Fruit fly (Drosophila melanogaster) whole organism, embryonic: ENCODE results near the gene moody.

ENCODE experiments used
- Atf3 ChIP-seq: fragments of 200-800 bp; sonication (Bioruptor generic); optimal IDR thresholded peaks from 3 replicates; lab custom pipeline; 2016; ENCODE audit warnings: missing biosample characterization, missing genetic modification characterization
- CG10654 ChIP-seq: fragments of 200-800 bp; sonication (Bioruptor generic); optimal IDR thresholded peaks from 2 replicates; lab custom pipeline; 2016; ENCODE audit warnings: missing biosample characterization, missing genetic modification characterization
- CG11696 ChIP-seq: fragments of 200-800 bp; sonication (Bioruptor generic); IDR thresholded peaks from 2 replicates; pipeline ENCODE4 v1.3.6; 2022; ENCODE audit warnings: missing biosample characterization, missing genetic modification characterization
- CG12219 ChIP-seq: fragments of 200-800 bp; sonication (Bioruptor generic); optimal IDR thresholded peaks from 3 replicates; lab custom pipeline; 2018; ENCODE audit warnings: missing biosample characterization, mild to moderate bottlenecking, missing genetic modification characterization
- CG13123 ChIP-seq: fragments of 200-800 bp; sonication (Bioruptor generic); optimal IDR thresholded peaks from 2 replicates; lab custom pipeline; 2016; ENCODE audit warnings: missing biosample characterization, missing genetic modification characterization
- CG13287 ChIP-seq: fragments of 200-800 bp; sonication (Bioruptor generic); IDR thresholded peaks from 2 replicates; pipeline ENCODE4 v1.3.6; 2022; ENCODE audit warnings: missing biosample characterization, missing genetic modification characterization; ENCODE audit not compliant: partially characterized antibody
- CG15479 ChIP-seq: fragments of 200-800 bp; sonication (Bioruptor generic); optimal IDR thresholded peaks from 3 replicates; lab custom pipeline; 2019; ENCODE audit warnings: missing biosample characterization, mild to moderate bottlenecking, missing genetic modification characterization, moderate library complexity
- CG1602 ChIP-seq: fragments of 200-800 bp; sonication (Bioruptor generic); optimal IDR thresholded peaks from 3 replicates; lab custom pipeline; 2016; ENCODE audit warnings: missing biosample characterization, missing genetic modification characterization
- CG17385 ChIP-seq: fragments of 200-800 bp; sonication (Bioruptor generic); optimal IDR thresholded peaks from 3 replicates; lab custom pipeline; 2018; ENCODE audit warnings: missing biosample characterization, mild to moderate bottlenecking, missing genetic modification characterization
- CG2199 ChIP-seq: fragments of 200-800 bp; sonication (Bioruptor generic); IDR thresholded peaks from 3 replicates; pipeline ENCODE4 v1.3.6; 2022; ENCODE audit warnings: missing biosample characterization, missing genetic modification characterization
- CG2875 ChIP-seq: fragments of 200-800 bp; sonication (Bioruptor generic); optimal IDR thresholded peaks from 2 replicates; lab custom pipeline; 2017; ENCODE audit warnings: missing biosample characterization, mild to moderate bottlenecking, missing genetic modification characterization, missing genetic modification reagents
- CG4424 ChIP-seq: fragments of 200-800 bp; sonication (Bioruptor generic); optimal IDR thresholded peaks from 3 replicates; lab custom pipeline; 2016; ENCODE audit warnings: missing biosample characterization, missing genetic modification characterization
- CG6272 ChIP-seq: fragments of 200-800 bp; sonication (Bioruptor generic); IDR thresholded peaks from 2 replicates; pipeline ENCODE4 v1.3.6; 2022; ENCODE audit warnings: missing biosample characterization, missing genetic modification characterization
- CG6813 ChIP-seq: fragments of 200-800 bp; sonication (Bioruptor generic); optimal IDR thresholded peaks from 2 replicates; lab custom pipeline; 2017; ENCODE audit warnings: missing biosample characterization, missing genetic modification characterization, mild to moderate bottlenecking, moderate library complexity, missing genetic modification reagents
- CG8944 ChIP-seq: fragments of 200-800 bp; sonication (Bioruptor generic); optimal IDR thresholded peaks from 3 replicates; lab custom pipeline; 2016; ENCODE audit warnings: missing biosample characterization, missing genetic modification characterization
- CHES-1-like ChIP-seq: fragments of 200-800 bp; sonication (Bioruptor generic); optimal IDR thresholded peaks from 2 replicates; lab custom pipeline; 2016; ENCODE audit warnings: missing biosample characterization, missing genetic modification characterization
- Chrac-16 ChIP-seq: fragments of 200-800 bp; sonication (Bioruptor generic); optimal IDR thresholded peaks from 3 replicates; lab custom pipeline; 2016; ENCODE audit warnings: missing biosample characterization, missing genetic modification characterization
- CoRest ChIP-seq: fragments of 200-800 bp; sonication (Bioruptor generic); optimal IDR thresholded peaks from 3 replicates; lab custom pipeline; 2018; ENCODE audit warnings: missing biosample characterization, mild to moderate bottlenecking, missing genetic modification characterization, moderate library complexity
- CrebB ChIP-seq: fragments of 200-800 bp; sonication (Bioruptor generic); optimal IDR thresholded peaks from 3 replicates; lab custom pipeline; 2018; ENCODE audit warnings: missing biosample characterization, mild to moderate bottlenecking, missing genetic modification characterization
- Dfd ChIP-seq, 2 experiments: fragments of >200 bp; optimal IDR thresholded peaks; 2 replicates each; lab custom pipeline; 2017; ENCODE audit warnings: missing biosample characterization in 2 of 2, missing genetic modification characterization in 2 of 2
- Gsc ChIP-seq: fragments of 200-800 bp; sonication (Bioruptor generic); IDR thresholded peaks from 2 replicates; pipeline ENCODE4 v1.3.6; 2022; ENCODE audit warnings: missing biosample characterization, missing genetic modification characterization
- HmgD ChIP-seq: fragments of 200-800 bp; sonication (Bioruptor generic); optimal IDR thresholded peaks from 3 replicates; lab custom pipeline; 2016; ENCODE audit warnings: missing biosample characterization, missing genetic modification characterization
- Hr51 ChIP-seq, 2 experiments: fragments of 200-800 bp; sonication (Bioruptor generic); optimal IDR thresholded peaks; 2 replicates in 1 of 2; 3 replicates in 1 of 2; lab custom pipeline; 2016 to 2018; ENCODE audit warnings: missing biosample characterization in 2 of 2, missing genetic modification characterization in 2 of 2, mild to moderate bottlenecking in 1 of 2, moderate library complexity in 1 of 2
- bowl ChIP-seq: fragments of 200-800 bp; sonication (Bioruptor generic); IDR thresholded peaks from 2 replicates; pipeline ENCODE4 v1.3.6; 2022; ENCODE audit warnings: missing biosample characterization, missing genetic modification characterization
- cg ChIP-seq: fragments of 200-800 bp; sonication (Bioruptor generic); optimal IDR thresholded peaks from 3 replicates; lab custom pipeline; 2019; ENCODE audit warnings: missing biosample characterization, mild to moderate bottlenecking, missing genetic modification characterization, moderate library complexity
- crp ChIP-seq, 2 experiments: fragments of 200-800 bp; sonication (Bioruptor generic); optimal IDR thresholded peaks; 2 replicates in 1 of 2; 3 replicates in 1 of 2; lab custom pipeline; 2017; ENCODE audit warnings: missing biosample characterization in 2 of 2, missing genetic modification characterization in 2 of 2, mild to moderate bottlenecking in 1 of 2, moderate library complexity in 1 of 2
- cwo ChIP-seq: fragments of 200-800 bp; sonication (Bioruptor generic); optimal IDR thresholded peaks from 3 replicates; lab custom pipeline; 2017; ENCODE audit warnings: missing biosample characterization, missing genetic modification characterization, mild to moderate bottlenecking, moderate library complexity, missing genetic modification reagents
- danr ChIP-seq: fragments of 200-800 bp; sonication (Bioruptor generic); IDR thresholded peaks from 2 replicates; pipeline ENCODE4 v1.3.6; 2022; ENCODE audit warnings: missing biosample characterization, missing genetic modification characterization
- ems ChIP-seq: fragments of 200-800 bp; sonication (Bioruptor generic); optimal IDR thresholded peaks from 3 replicates; lab custom pipeline; 2016; ENCODE audit warnings: missing biosample characterization, missing genetic modification characterization
- fd3F ChIP-seq: fragments of 200-800 bp; sonication (Bioruptor generic); optimal IDR thresholded peaks from 2 replicates; lab custom pipeline; 2018; ENCODE audit warnings: missing biosample characterization, mild to moderate bottlenecking, missing genetic modification characterization, moderate library complexity
- her ChIP-seq: fragments of 200-800 bp; sonication (Bioruptor generic); optimal IDR thresholded peaks from 2 replicates; lab custom pipeline; 2016; ENCODE audit warnings: missing biosample characterization, missing genetic modification characterization
- jumu ChIP-seq: fragments of 200-800 bp; sonication (Bioruptor generic); optimal IDR thresholded peaks from 3 replicates; lab custom pipeline; 2016; ENCODE audit warnings: missing biosample characterization, missing genetic modification characterization
- lilli ChIP-seq: fragments of 200-800 bp; sonication (Bioruptor generic); optimal IDR thresholded peaks from 3 replicates; lab custom pipeline; 2016; ENCODE audit warnings: missing biosample characterization, missing genetic modification characterization
- mld ChIP-seq: fragments of 200-800 bp; sonication (Bioruptor generic); IDR thresholded peaks from 3 replicates; pipeline ENCODE4 v1.3.6; 2022; ENCODE audit warnings: missing biosample characterization, missing genetic modification characterization; ENCODE audit not compliant: partially characterized antibody
- odd ChIP-seq: fragments of 200-800 bp; sonication (Bioruptor generic); optimal IDR thresholded peaks from 2 replicates; lab custom pipeline; 2017; ENCODE audit warnings: missing biosample characterization, mild to moderate bottlenecking, missing genetic modification characterization
- prd ChIP-seq, 3 experiments: fragments of >200 bp in 2 of 3; fragments of 200-800 bp in 1 of 3; sonication (Bioruptor generic) in 1 of 3; optimal IDR thresholded peaks in 2 of 3; IDR thresholded peaks in 1 of 3; 2 replicates in 2 of 3; 3 replicates in 1 of 3; pipeline versions ENCODE4 v1.3.6 to Lab custom; 2017 to 2022; ENCODE audit warnings: missing biosample characterization in 1 of 3, missing genetic modification characterization in 1 of 3
- repo ChIP-seq: fragments of 200-800 bp; sonication (Bioruptor generic); optimal IDR thresholded peaks from 2 replicates; lab custom pipeline; 2016; ENCODE audit warnings: missing biosample characterization, missing genetic modification characterization
- sens ChIP-seq: fragments of 200-800 bp; sonication (Bioruptor generic); peaks from one replicate; lab custom pipeline; 2016; ENCODE audit warnings: missing biosample characterization, missing genetic modification characterization
- seq ChIP-seq: fragments of 200-800 bp; sonication (Bioruptor generic); IDR thresholded peaks from 2 replicates; pipeline ENCODE4 v1.3.6; 2022; ENCODE audit warnings: missing biosample characterization, missing genetic modification characterization
- sima ChIP-seq: fragments of 200-800 bp; sonication (Bioruptor generic); optimal IDR thresholded peaks from 2 replicates; lab custom pipeline; 2016; ENCODE audit warnings: missing biosample characterization, missing genetic modification characterization
- sna ChIP-seq: fragments of 200-800 bp; sonication (Bioruptor generic); IDR thresholded peaks from 2 replicates; pipeline ENCODE4 v1.3.6; 2022; ENCODE audit warnings: missing biosample characterization, missing genetic modification characterization; ENCODE audit not compliant: partially characterized antibody
- sqz ChIP-seq: fragments of 200-800 bp; sonication (Bioruptor generic); optimal IDR thresholded peaks from 3 replicates; lab custom pipeline; 2018; ENCODE audit warnings: missing biosample characterization, mild to moderate bottlenecking, missing genetic modification characterization
- sr ChIP-seq: fragments of 200-800 bp; sonication (Bioruptor generic); IDR thresholded peaks from 3 replicates; pipeline ENCODE4 v1.3.6; 2022; ENCODE audit warnings: missing biosample characterization, missing genetic modification characterization
- toy ChIP-seq: fragments of 200-800 bp; sonication (Bioruptor generic); IDR thresholded peaks from 2 replicates; pipeline ENCODE4 v1.3.6; 2022; ENCODE audit warnings: missing biosample characterization, missing genetic modification characterization
- trh ChIP-seq: fragments of 200-800 bp; sonication (Bioruptor generic); optimal IDR thresholded peaks from 2 replicates; lab custom pipeline; 2016; ENCODE audit warnings: missing biosample characterization, missing genetic modification characterization
- twi ChIP-seq: fragments of 200-800 bp; optimal IDR thresholded peaks from 2 replicates; lab custom pipeline; 2019; ENCODE audit warnings: missing biosample characterization, mild to moderate bottlenecking, missing genetic modification characterization, moderate library complexity
- tx ChIP-seq: fragments of 200-800 bp; sonication (Bioruptor generic); optimal IDR thresholded peaks from 2 replicates; lab custom pipeline; 2016; ENCODE audit warnings: missing biosample characterization, missing genetic modification characterization
- unc-4 ChIP-seq: fragments of 200-800 bp; sonication (Bioruptor generic); IDR thresholded peaks from 2 replicates; pipeline ENCODE4 v1.3.6; 2022; ENCODE audit warnings: missing biosample characterization, missing genetic modification characterization; ENCODE audit not compliant: partially characterized antibody
- yki ChIP-seq: fragments of >200 bp; optimal IDR thresholded peaks from 3 replicates; lab custom pipeline; 2018

Gene moody

dm6 chrX:2096341-2096740 lies 46.4 kb upstream of the moody start (continued):
- TF ChIP-seq cg (GFP tag; lab: Kevin White, UChicago) (peak; percentile 70), CG13123 (GFP tag; lab: Kevin White, UChicago) (no peak), Gsc (GFP tag; lab: Robert Waterston, UW) (no peak), Dfd (GFP tag; optimal IDR thresholded peaks at IDR 0.05; lab: Kevin White, UChicago) (peak in 1 of 2 experiments; percentile 53), sqz (no peak), crp (GFP tag; optimal IDR thresholded peaks at IDR 0.05; lab: Kevin White, UChicago) (no peak), CoRest (tag; lab: Kevin White, UChicago) (no peak), seq (GFP tag; lab: Robert Waterston, UW) (no peak), lilli (GFP tag; lab: Kevin White, UChicago) (no peak), sens (GFP tag; lab: Kevin White, UChicago) (no peak), unc-4 (GFP tag; lab: Robert Waterston, UW) (no peak), HmgD (GFP tag; lab: Kevin White, UChicago) (no peak), Hr51 (GFP tag; optimal IDR thresholded peaks at IDR 0.05; lab: Kevin White, UChicago) (no peak), fd3F (GFP tag; lab: Kevin White, UChicago) (no peak), CG12219 (GFP tag; lab: Kevin White, UChicago) (no peak), CG2199 (0 out of 3 replicates have a peak, but pooled peaks have one; percentile 35), sr (GFP tag; lab: Robert Waterston, UW) (peak; percentile 86)
- TF ChIP-seq, all 482 proteins: peak for 9

dm6 chrX:2094072-2094761 lies 44.3 kb upstream of the moody start, which contains the start of gene csw:
TSS of gene csw (plus strand) at chrX:2094234.
- TF ChIP-seq twi (tag; lab: Kevin White, UChicago) (no peak), mld (GFP tag; lab: Robert Waterston, UW) (no peak), prd (optimal IDR thresholded peaks at IDR 0.05; lab: Kevin White, UChicago) (no peak), prd (GFP tag; IDR thresholded peaks at IDR 0.05; lab: Robert Waterston, UW) (peak; percentile 34; the same call in 1 of the 3 replicates), CG8944 (GFP tag; lab: Kevin White, UChicago) (peak; percentile 54), tx (peak; percentile 49), CHES-1-like (GFP tag; lab: Kevin White, UChicago) (peak; percentile 63), danr (no peak), her (GFP tag; lab: Kevin White, UChicago) (peak; percentile 63), CG10654 (no peak), yki (no peak), CG13287 (GFP tag; lab: Robert Waterston, UW) (peak; percentile 24; the same call in 1 of the 2 replicates), ems (peak; percentile 34), CG2875 (GFP tag; lab: Kevin White, UChicago) (no peak), repo (GFP tag; lab: Kevin White, UChicago) (no peak), CG15479 (GFP tag; lab: Kevin White, UChicago) (no peak), bowl (no peak), CG1602 (GFP tag; lab: Kevin White, UChicago) (no peak), jumu (GFP tag; lab: Kevin White, UChicago) (peak; percentile 42), CG11696 (GFP tag; lab: Robert Waterston, UW) (no peak), CG4424 (peak; percentile 3), sna (GFP tag; lab: Robert Waterston, UW) (no peak), CrebB (tag; lab: Kevin White, UChicago) (no peak), sima (GFP tag; lab: Kevin White, UChicago) (no peak), odd (GFP tag; lab: Kevin White, UChicago) (no peak), CG17385 (GFP tag; lab: Kevin White, UChicago) (no peak), trh (GFP tag; lab: Kevin White, UChicago) (peak; percentile 1), CG6272 (GFP tag; lab: Robert Waterston, UW) (peak; percentile 11; the same call in 1 of the 2 replicates), Chrac-16 (GFP tag; lab: Kevin White, UChicago) (peak; percentile 18), Atf3 (GFP tag; lab: Kevin White, UChicago) (no peak), toy (GFP tag; lab: Robert Waterston, UW) (0 out of 2 replicates have a peak, but pooled peaks have one; percentile 26), cwo (GFP tag; lab: Kevin White, UChicago) (no peak), CG6813 (GFP tag; lab: Kevin White, UChicago) (no peak)
